Worm (Caenorhabditis elegans): ENCODE data around the gene npp-1.

ce11 chrIV:9850931-9851330 lies 7.4 kb upstream of the npp-1 start, which contains the start of gene ssp-10:
- TF ChIP-seq him-1 (tag; optimal IDR thresholded peaks at IDR 0.05): no peak
- TF ChIP-seq W03F9.2 (tag; optimal IDR thresholded peaks at IDR 0.05): no peak
- no peak for TF ChIP-seq dao-5 (tag; optimal IDR thresholded peaks at IDR 0.05)
